Worm (Caenorhabditis elegans) whole organism, L1 larva: ENCODE measurements around the gene Y52E8A.1.

Source experiments
- mef-2 ChIP-seq: fragments of 150-350 bp; optimal IDR thresholded peaks from 2 replicates; lab custom pipeline; 2014; ENCODE audit warnings: missing biosample characterization, missing genetic modification characterization
- nhr-19 ChIP-seq: fragments of 200-800 bp; sonication (Bioruptor generic); conservative IDR thresholded peaks from 2 replicates; pipeline ENCODE4 v1.3.6; 2022; ENCODE audit warnings: missing genetic modification characterization, missing compliant biosample characterization
- skn-1 ChIP-seq: fragments of 150-350 bp; optimal IDR thresholded peaks from 2 replicates; lab custom pipeline; 2014; ENCODE audit warnings: missing biosample characterization, missing genetic modification characterization

DNA sequence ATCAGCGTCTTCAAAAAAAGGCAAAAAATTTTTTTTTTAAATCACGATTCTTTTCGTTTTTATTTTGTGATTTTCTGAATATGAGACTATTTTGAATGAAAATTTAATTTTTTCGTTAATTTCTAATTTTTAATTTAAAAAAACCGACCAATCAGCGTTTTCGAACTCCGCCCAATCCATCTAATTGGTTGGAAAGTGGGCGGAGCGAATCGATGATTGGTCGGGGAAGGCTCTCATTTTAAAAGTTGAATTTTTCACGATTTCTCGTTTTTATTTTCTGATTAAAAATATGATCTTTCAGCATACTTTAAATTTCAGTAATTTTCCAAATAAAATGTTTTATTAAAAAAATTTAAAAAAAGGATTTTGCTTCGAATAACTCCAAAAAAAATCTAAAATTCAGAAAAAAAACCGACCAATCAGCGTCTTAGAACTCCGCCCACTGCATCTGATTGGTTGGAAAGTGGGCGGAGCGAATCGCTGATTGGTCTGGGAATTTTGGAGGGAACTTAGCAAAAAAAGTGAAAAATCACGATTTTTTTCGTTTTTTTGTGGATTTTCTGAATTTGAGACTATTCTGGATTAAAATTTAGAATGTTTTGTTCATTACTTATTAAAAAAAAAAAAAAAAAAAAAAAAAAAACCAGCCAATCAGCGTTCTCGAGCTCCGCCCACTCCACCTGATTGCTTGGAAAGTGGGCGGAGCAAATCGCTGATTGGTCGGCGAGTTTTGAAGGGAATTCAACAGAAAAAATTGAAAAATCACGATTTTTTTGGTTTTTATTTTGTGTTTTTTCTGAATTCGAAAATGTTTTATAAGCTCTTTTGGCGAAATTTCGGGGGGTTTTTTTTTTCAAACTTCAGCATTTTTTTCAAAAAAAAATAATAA is 37.3 kb upstream of the Y52E8A.1 start:
- TF ChIP-seq nhr-19 (no peak), skn-1 (tag; lab: Kevin White, UChicago) (no peak), mef-2 (tag; lab: Kevin White, UChicago) (no peak)
